Fruit fly (Drosophila melanogaster) whole organism, adult: ENCODE measurements around the gene CG16723.

Source experiments
- CG11617 ChIP-seq: fragments of 200-800 bp; sonication (Bioruptor generic); optimal IDR thresholded peaks from 2 replicates; lab custom pipeline; 2017; ENCODE audit warnings: mild to moderate bottlenecking, missing biosample characterization, missing genetic modification reagents, missing genetic modification characterization
- CG14711 ChIP-seq: fragments of 200-800 bp; sonication (Bioruptor generic); optimal IDR thresholded peaks from 2 replicates; lab custom pipeline; 2018; ENCODE audit warnings: missing biosample characterization, mild to moderate bottlenecking, missing genetic modification characterization, moderate library complexity
- CG1620 ChIP-seq: fragments of 200-800 bp; sonication (Bioruptor generic); optimal IDR thresholded peaks from 2 replicates; lab custom pipeline; 2016; ENCODE audit warnings: missing biosample characterization, missing genetic modification characterization
- CG33017 ChIP-seq: fragments of 200-800 bp; sonication (Bioruptor generic); optimal IDR thresholded peaks from 2 replicates; lab custom pipeline; 2018; ENCODE audit warnings: missing biosample characterization, mild to moderate bottlenecking, missing genetic modification characterization, moderate library complexity
- CG7101 ChIP-seq: fragments of 200-800 bp; sonication (Bioruptor generic); optimal IDR thresholded peaks from 2 replicates; lab custom pipeline; 2018; ENCODE audit warnings: missing biosample characterization, mild to moderate bottlenecking, missing genetic modification characterization, moderate library complexity
- Clk ChIP-seq: fragments of 200-800 bp; sonication (Bioruptor generic); optimal IDR thresholded peaks from 2 replicates; lab custom pipeline; 2017; ENCODE audit warnings: missing biosample characterization, missing genetic modification characterization
- Hr96 ChIP-seq: fragments of 200-800 bp; sonication (Bioruptor generic); optimal IDR thresholded peaks from 2 replicates; lab custom pipeline; 2016; ENCODE audit warnings: missing biosample characterization, missing genetic modification characterization
- Mnt ChIP-seq: fragments of 200-800 bp; sonication (Bioruptor generic); optimal IDR thresholded peaks from 2 replicates; lab custom pipeline; 2016; ENCODE audit warnings: missing biosample characterization, mild to moderate bottlenecking, missing genetic modification characterization
- bab1 ChIP-seq: fragments of 200-800 bp; sonication (Bioruptor generic); optimal IDR thresholded peaks from 3 replicates; lab custom pipeline; 2019; ENCODE audit warnings: missing biosample characterization, mild to moderate bottlenecking, missing genetic modification characterization, moderate library complexity
- cic ChIP-seq: fragments of 200-800 bp; sonication (Bioruptor generic); optimal IDR thresholded peaks from 2 replicates; lab custom pipeline; 2017; ENCODE audit warnings: missing biosample characterization, mild to moderate bottlenecking, missing genetic modification characterization, moderate library complexity
- cnc ChIP-seq, 2 experiments: fragments of >200 bp; optimal IDR thresholded peaks; 2 replicates each; lab custom pipeline; 2017
- kay ChIP-seq: fragments of 200-800 bp; sonication (Bioruptor generic); peaks from one replicate; lab custom pipeline; 2016; ENCODE audit warnings: missing biosample characterization, missing genetic modification characterization, borderline replicate concordance
- pad ChIP-seq: fragments of 200-800 bp; sonication (Bioruptor generic); optimal IDR thresholded peaks from 3 replicates; lab custom pipeline; 2017; ENCODE audit warnings: missing biosample characterization, missing genetic modification characterization, mild to moderate bottlenecking, moderate library complexity, missing genetic modification reagents

- no peak for TF ChIP-seq cnc (optimal IDR thresholded peaks at IDR 0.05; lab: Kevin White, UChicago)
- no peak for TF ChIP-seq pad (GFP tag; lab: Kevin White, UChicago)
- no peak for TF ChIP-seq CG1620 (GFP tag; lab: Kevin White, UChicago)
- TF ChIP-seq cic (GFP tag; lab: Kevin White, UChicago), result peak; percentile 22
- no peak for TF ChIP-seq CG7101 (tag; lab: Kevin White, UChicago)
- no peak for TF ChIP-seq Clk (GFP tag; lab: Kevin White, UChicago)
- TF ChIP-seq kay (GFP tag; lab: Kevin White, UChicago), result no peak
- TF ChIP-seq CG33017 (tag; lab: Kevin White, UChicago), result no peak
- no peak for TF ChIP-seq Hr96 (GFP tag; lab: Kevin White, UChicago)
- no peak for TF ChIP-seq CG14711 (tag; lab: Kevin White, UChicago)
- no peak for TF ChIP-seq CG11617 (GFP tag; lab: Kevin White, UChicago)
- no peak for TF ChIP-seq bab1 (GFP tag; lab: Kevin White, UChicago)
- no peak for TF ChIP-seq Mnt (GFP tag; lab: Kevin White, UChicago)
Observed at dm6 chr3R:23605315-23605881, 9.3 kb upstream of the CG16723 start, which contains the start of gene CG10184.
